Worm (Caenorhabditis elegans) whole organism, young adult: Measurements from ENCODE around the gene C48D1.5.

Source experiments
- B0019.2 ChIP-seq: fragments of 200-800 bp; sonication (Bioruptor generic); conservative IDR thresholded peaks from 2 replicates; pipeline ENCODE4 v1.3.6; 2022; ENCODE audit warnings: missing genetic modification reagents, missing genetic modification characterization, missing compliant biosample characterization
- B0261.1 ChIP-seq: sonication (generic microtip); optimal IDR thresholded peaks from 2 replicates; lab custom pipeline; 2016; ENCODE audit warnings: mild to moderate bottlenecking, missing genetic modification characterization, moderate library complexity, missing compliant biosample characterization
- D2030.7 ChIP-seq: fragments of 200-800 bp; sonication (Bioruptor generic); IDR thresholded peaks from 2 replicates; pipeline ENCODE4 v1.3.6; 2022; ENCODE audit warnings: missing genetic modification reagents, missing genetic modification characterization, missing compliant biosample characterization
- F22D6.2 ChIP-seq: sonication (generic microtip); optimal IDR thresholded peaks from 2 replicates; lab custom pipeline; 2016; ENCODE audit warnings: mild to moderate bottlenecking, missing genetic modification characterization, missing compliant biosample characterization
- F23B12.7 ChIP-seq: sonication (generic microtip); optimal IDR thresholded peaks from 2 replicates; lab custom pipeline; 2017; ENCODE audit warnings: missing genetic modification characterization, mild to moderate bottlenecking, missing compliant biosample characterization, antibody characterized with exemption, moderate library complexity; ENCODE audit not compliant: insufficient read depth
- F55B11.4 ChIP-seq: sonication (generic microtip); optimal IDR thresholded peaks from 2 replicates; lab custom pipeline; 2016; ENCODE audit warnings: missing compliant biosample characterization, missing genetic modification characterization, borderline replicate concordance; ENCODE audit not compliant: insufficient read depth
- F57A8.1 ChIP-seq: fragments of 200-800 bp; sonication (Bioruptor generic); optimal IDR thresholded peaks from 2 replicates; lab custom pipeline; 2018; ENCODE audit warnings: mild to moderate bottlenecking, missing genetic modification characterization, moderate library complexity, missing compliant biosample characterization
- F57C9.4 ChIP-seq: sonication (generic microtip); optimal IDR thresholded peaks from 2 replicates; lab custom pipeline; 2017; ENCODE audit warnings: mild to moderate bottlenecking, missing genetic modification characterization, missing compliant biosample characterization
- Y53F4B.3 ChIP-seq: fragments of 200-800 bp; sonication (Bioruptor generic); IDR thresholded peaks from 2 replicates; pipeline ENCODE4 v1.3.6; 2022; ENCODE audit warnings: missing genetic modification reagents, missing genetic modification characterization, missing compliant biosample characterization
- Y79H2A.3 ChIP-seq: fragments of 200-800 bp; sonication (Bioruptor generic); conservative IDR thresholded peaks from 2 replicates; pipeline ENCODE4 v1.3.6; 2022; ENCODE audit warnings: missing genetic modification reagents, missing genetic modification characterization, missing compliant biosample characterization
- Y95B8A.8 ChIP-seq: fragments of 200-800 bp; sonication (Bioruptor generic); IDR thresholded peaks from 2 replicates; pipeline ENCODE4 v1.3.6; 2022; ENCODE audit warnings: missing genetic modification reagents, missing genetic modification characterization, missing compliant biosample characterization
- atf-7 ChIP-seq: sonication (generic microtip); optimal IDR thresholded peaks from 2 replicates; lab custom pipeline; 2017; ENCODE audit warnings: mild to moderate bottlenecking, missing genetic modification characterization, missing compliant biosample characterization
- attf-3 ChIP-seq: fragments of 200-800 bp; sonication (Bioruptor generic); conservative IDR thresholded peaks from 2 replicates; pipeline ENCODE4 v1.3.6; 2022; ENCODE audit warnings: missing genetic modification reagents, missing genetic modification characterization, missing compliant biosample characterization
- bed-2 ChIP-seq: fragments of 200-800 bp; sonication (Bioruptor generic); IDR thresholded peaks from 2 replicates; pipeline ENCODE4 v1.3.6; 2022; ENCODE audit warnings: missing genetic modification reagents, missing genetic modification characterization, missing compliant biosample characterization
- ccch-3 ChIP-seq: fragments of 200-800 bp; sonication (Bioruptor generic); optimal IDR thresholded peaks from 2 replicates; lab custom pipeline; 2018; ENCODE audit warnings: mild to moderate bottlenecking, missing genetic modification characterization, missing compliant biosample characterization
- cebp-1 ChIP-seq, 2 experiments: fragments of 200-800 bp in 1 of 2; sonication (Bioruptor generic) in 1 of 2; sonication (generic microtip) in 1 of 2; IDR thresholded peaks in 1 of 2; optimal IDR thresholded peaks in 1 of 2; 2 replicates each; pipeline versions ENCODE4 v1.3.6 to Lab custom; 2017 to 2022; ENCODE audit warnings: missing compliant biosample characterization in 2 of 2, missing genetic modification characterization in 2 of 2, mild to moderate bottlenecking in 1 of 2, missing genetic modification reagents in 1 of 2, moderate library complexity in 1 of 2
- cebp-2 ChIP-seq: fragments of 200-800 bp; sonication (Bioruptor generic); IDR thresholded peaks from 2 replicates; pipeline ENCODE4 v1.3.6; 2022; ENCODE audit warnings: missing genetic modification characterization, missing compliant biosample characterization
- ceh-27 ChIP-seq: fragments of 200-800 bp; sonication (Bioruptor generic); optimal IDR thresholded peaks from 2 replicates; lab custom pipeline; 2018; ENCODE audit warnings: mild to moderate bottlenecking, missing genetic modification characterization, moderate library complexity, missing compliant biosample characterization
- ceh-79 ChIP-seq: sonication (generic microtip); optimal IDR thresholded peaks from 2 replicates; lab custom pipeline; 2017; ENCODE audit warnings: mild to moderate bottlenecking, missing genetic modification characterization, missing compliant biosample characterization
- ceh-91 ChIP-seq: fragments of 200-800 bp; sonication (Bioruptor generic); IDR thresholded peaks from 2 replicates; pipeline ENCODE4 v1.3.6; 2022; ENCODE audit warnings: missing genetic modification reagents, missing genetic modification characterization, missing compliant biosample characterization
- egl-18 ChIP-seq: fragments of 200-800 bp; sonication (Bioruptor generic); IDR thresholded peaks from 2 replicates; pipeline ENCODE4 v1.3.6; 2022; ENCODE audit warnings: missing genetic modification reagents, missing genetic modification characterization, missing compliant biosample characterization
- egl-44 ChIP-seq: fragments of 200-800 bp; sonication (Bioruptor generic); IDR thresholded peaks from 2 replicates; pipeline ENCODE4 v1.3.6; 2022; ENCODE audit warnings: missing genetic modification reagents, missing genetic modification characterization, missing compliant biosample characterization
- egrh-3 ChIP-seq: fragments of 200-800 bp; sonication (Bioruptor generic); IDR thresholded peaks from 2 replicates; pipeline ENCODE4 v1.3.6; 2022; ENCODE audit warnings: missing genetic modification reagents, missing genetic modification characterization, missing compliant biosample characterization
- hmg-20 ChIP-seq: fragments of 200-800 bp; sonication (Bioruptor generic); IDR thresholded peaks from 2 replicates; pipeline ENCODE4 v1.3.6; 2022; ENCODE audit warnings: missing genetic modification reagents, missing genetic modification characterization, missing compliant biosample characterization
- hrde-1 ChIP-seq: sonication (generic microtip); optimal IDR thresholded peaks from 2 replicates; lab custom pipeline; 2016; ENCODE audit warnings: missing genetic modification characterization, mild to moderate bottlenecking, missing compliant biosample characterization, moderate library complexity, missing genotype, missing genetic modification reagents, borderline replicate concordance
- hsf-1 ChIP-seq: fragments of 200-800 bp; sonication (Bioruptor generic); IDR thresholded peaks from 2 replicates; pipeline ENCODE4 v1.3.6; 2022; ENCODE audit warnings: missing genetic modification reagents, missing genetic modification characterization, missing compliant biosample characterization
- lag-1 ChIP-seq: fragments of 200-800 bp; sonication (Bioruptor generic); IDR thresholded peaks from 2 replicates; pipeline ENCODE4 v1.3.6; 2022; ENCODE audit warnings: missing genetic modification reagents, missing genetic modification characterization, missing compliant biosample characterization
- lin-26 ChIP-seq: fragments of 200-800 bp; sonication (Bioruptor generic); IDR thresholded peaks from 2 replicates; pipeline ENCODE4 v1.3.6; 2022; ENCODE audit warnings: missing genetic modification reagents, missing genetic modification characterization, missing compliant biosample characterization
- madf-6 ChIP-seq: fragments of 200-800 bp; sonication (Bioruptor generic); IDR thresholded peaks from 2 replicates; pipeline ENCODE4 v1.3.6; 2022; ENCODE audit warnings: missing genetic modification reagents, missing genetic modification characterization, missing compliant biosample characterization
- nfyb-1 ChIP-seq: fragments of 200-800 bp; sonication (Bioruptor generic); IDR thresholded peaks from 2 replicates; pipeline ENCODE4 v1.3.6; 2022; ENCODE audit warnings: missing genetic modification reagents, missing genetic modification characterization, missing compliant biosample characterization
- nhr-120 ChIP-seq: fragments of 200-800 bp; sonication (Bioruptor generic); IDR thresholded peaks from 2 replicates; pipeline ENCODE4 v1.3.6; 2022; ENCODE audit warnings: missing genetic modification characterization, missing compliant biosample characterization
- nhr-80 ChIP-seq: sonication (generic microtip); optimal IDR thresholded peaks from 2 replicates; lab custom pipeline; 2016; ENCODE audit warnings: missing genetic modification characterization, missing compliant biosample characterization
- nhr-90 ChIP-seq: sonication (generic microtip); optimal IDR thresholded peaks from 2 replicates; lab custom pipeline; 2016; ENCODE audit warnings: missing genotype, mild to moderate bottlenecking, missing genetic modification characterization, missing compliant biosample characterization
- rec-8 ChIP-seq, 2 experiments: sonication (generic microtip); optimal IDR thresholded peaks; 2 replicates each; lab custom pipeline; 2016; ENCODE audit warnings: mild to moderate bottlenecking in 2 of 2, missing genetic modification characterization in 2 of 2, missing genetic modification reagents in 2 of 2, missing genotype in 2 of 2, missing biosample characterization in 1 of 2, missing compliant biosample characterization in 1 of 2, moderate library complexity in 1 of 2
- repo-1 ChIP-seq: sonication (generic microtip); optimal IDR thresholded peaks from 2 replicates; lab custom pipeline; 2017; ENCODE audit warnings: mild to moderate bottlenecking, missing genetic modification characterization, missing compliant biosample characterization
- snpc-1.3 ChIP-seq: sonication (generic microtip); optimal IDR thresholded peaks from 2 replicates; lab custom pipeline; 2017; ENCODE audit warnings: missing genetic modification characterization, mild to moderate bottlenecking, missing compliant biosample characterization, antibody characterized with exemption, moderate library complexity, missing genotype, missing genetic modification reagents; ENCODE audit not compliant: insufficient read depth
- snpc-3.4 ChIP-seq: sonication (generic microtip); optimal IDR thresholded peaks from 2 replicates; lab custom pipeline; 2017; ENCODE audit warnings: missing genetic modification characterization, mild to moderate bottlenecking, missing compliant biosample characterization, antibody characterized with exemption, moderate library complexity, missing genotype, missing genetic modification reagents
- tbp1 ChIP-seq: fragments of 200-800 bp; sonication (Bioruptor generic); optimal IDR thresholded peaks from 2 replicates; lab custom pipeline; 2018; ENCODE audit warnings: mild to moderate bottlenecking, missing genetic modification characterization, missing compliant biosample characterization
- tlf-1 ChIP-seq: fragments of 200-800 bp; sonication (Bioruptor generic); optimal IDR thresholded peaks from 2 replicates; lab custom pipeline; 2018; ENCODE audit warnings: mild to moderate bottlenecking, missing genetic modification characterization, missing compliant biosample characterization
- unc-62 ChIP-seq: fragments of 150-350 bp; optimal IDR thresholded peaks from 2 replicates; lab custom pipeline; 2014; ENCODE audit warnings: missing biosample characterization, missing genetic modification reagents, missing genetic modification characterization
- zfh-2 ChIP-seq: fragments of 200-800 bp; sonication (Bioruptor generic); conservative IDR thresholded peaks from 2 replicates; pipeline ENCODE4 v1.3.6; 2022; ENCODE audit warnings: missing genetic modification reagents, missing genetic modification characterization, missing compliant biosample characterization
- ztf-18 ChIP-seq: sonication (generic microtip); optimal IDR thresholded peaks from 2 replicates; lab custom pipeline; 2016; ENCODE audit warnings: missing genotype, mild to moderate bottlenecking, missing genetic modification characterization, missing compliant biosample characterization
- ztf-22 ChIP-seq: fragments of 200-800 bp; sonication (Bioruptor generic); optimal IDR thresholded peaks from 2 replicates; lab custom pipeline; 2018; ENCODE audit warnings: mild to moderate bottlenecking, missing genetic modification characterization, moderate library complexity, missing compliant biosample characterization
- ztf-26 ChIP-seq: sonication (generic microtip); optimal IDR thresholded peaks from 2 replicates; lab custom pipeline; 2017; ENCODE audit warnings: missing genetic modification characterization, missing compliant biosample characterization
- ztf-6 ChIP-seq: fragments of 200-800 bp; sonication (Bioruptor generic); IDR thresholded peaks from 2 replicates; pipeline ENCODE4 v1.3.6; 2022; ENCODE audit warnings: missing genetic modification reagents, missing genetic modification characterization, missing compliant biosample characterization

Gene C48D1.5

DNA sequence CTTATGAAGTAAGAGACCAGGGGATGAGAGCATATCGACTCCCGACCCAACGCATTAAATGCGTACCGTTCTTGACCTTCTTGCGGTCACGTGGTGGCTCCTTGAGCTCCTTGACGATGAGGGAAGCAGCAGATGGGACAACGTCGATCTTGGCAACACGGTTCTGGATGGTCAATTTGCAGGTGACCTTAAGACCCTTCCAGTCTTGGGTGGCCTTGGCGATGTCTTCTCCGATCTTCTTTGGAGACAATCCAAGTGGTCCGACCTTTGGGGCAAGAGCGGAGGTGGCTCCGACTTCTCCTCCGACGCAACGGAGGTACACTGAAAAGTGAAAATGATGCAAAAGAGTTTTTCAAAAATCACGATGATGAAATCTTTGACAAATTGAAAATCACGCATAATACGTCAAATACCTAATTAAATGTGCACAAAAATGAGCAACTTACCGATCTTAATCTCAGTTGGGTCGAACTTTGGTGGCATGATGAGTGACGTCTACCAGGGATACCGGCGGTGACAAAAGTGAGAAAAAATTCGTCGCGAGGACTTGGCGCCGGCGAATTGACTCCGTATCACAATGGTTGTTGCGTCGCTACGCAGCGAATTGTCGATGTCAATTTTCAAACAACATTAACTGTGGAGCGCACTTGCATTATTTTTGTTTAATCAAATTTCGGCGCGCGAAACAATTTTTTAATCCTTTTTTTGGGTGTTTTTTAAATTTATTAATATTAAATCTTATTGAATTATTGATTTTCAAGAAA lies 18.5 kb downstream of the C48D1.5 start, which contains the start of gene rpl-12 (continued):
- peak; percentile 87 for TF ChIP-seq cebp-1 (GFP tag; IDR thresholded peaks at IDR 0.05; lab: Robert Waterston, UW)
- TF ChIP-seq cebp-1 (tag; optimal IDR thresholded peaks at IDR 0.05; lab: Kevin White, UChicago): peak; percentile 96
- no peak for TF ChIP-seq F55B11.4 (tag; lab: Kevin White, UChicago)
- peak; percentile 54; the same call in 1 of the 2 replicates for TF ChIP-seq egrh-3 (GFP tag; lab: Robert Waterston, UW)
- TF ChIP-seq ceh-27 (GFP tag; lab: Kevin White, UChicago): peak; percentile 98
- peak; percentile 87 for TF ChIP-seq hmg-20 (GFP tag; lab: Robert Waterston, UW)
- peak; percentile 92 for TF ChIP-seq hrde-1
- TF ChIP-seq F57A8.1 (GFP tag; lab: Kevin White, UChicago): no peak
- peak; percentile 27 to 51 for TF ChIP-seq rec-8 (tag; optimal IDR thresholded peaks at IDR 0.05; lab: Kevin White, UChicago)
- peak; percentile 62 for TF ChIP-seq nhr-90
- 0 out of 2 replicates have a peak, but pooled peaks have one; percentile 23 for TF ChIP-seq Y53F4B.3
- 0 out of 2 replicates have a peak, but pooled peaks have one; percentile 57 for TF ChIP-seq Y79H2A.3
- peak; percentile 95 for TF ChIP-seq ceh-91
- TF ChIP-seq lin-26 (GFP tag; lab: Robert Waterston, UW): peak; percentile 51
- peak; percentile 90 for TF ChIP-seq snpc-3.4
- peak; percentile 40 for TF ChIP-seq B0261.1 (tag; lab: Kevin White, UChicago)
- TF ChIP-seq repo-1: peak; percentile 96
- TF ChIP-seq Y95B8A.8 (GFP tag; lab: Robert Waterston, UW): peak; percentile 96
- peak; percentile 93 for TF ChIP-seq F22D6.2 (tag; lab: Kevin White, UChicago)
- TF ChIP-seq zfh-2 (GFP tag; lab: Robert Waterston, UW): peak; percentile 75
- peak; percentile 87 for TF ChIP-seq hsf-1 (GFP tag; lab: Robert Waterston, UW)
- peak; percentile 78 for TF ChIP-seq ztf-22 (GFP tag; lab: Kevin White, UChicago)
- TF ChIP-seq nfyb-1 (GFP tag; lab: Robert Waterston, UW): peak; percentile 98
- peak; percentile 97 for TF ChIP-seq F23B12.7
- TF ChIP-seq tlf-1: peak; percentile 99
- peak; percentile 93 for TF ChIP-seq snpc-1.3 (tag; lab: Kevin White, UChicago)
- peak; percentile 85 for TF ChIP-seq B0019.2 (GFP tag; lab: Robert Waterston, UW)
- peak; percentile 89 for TF ChIP-seq ztf-6 (GFP tag; lab: Robert Waterston, UW)
- peak; percentile 79 for TF ChIP-seq tbp1 (GFP tag; lab: Kevin White, UChicago)
- TF ChIP-seq ccch-3 (GFP tag; lab: Kevin White, UChicago): no peak
- peak; percentile 86 for TF ChIP-seq attf-3 (GFP tag; lab: Robert Waterston, UW)
- peak; percentile 97 for TF ChIP-seq ztf-26 (tag; lab: Kevin White, UChicago)
- no peak for TF ChIP-seq nhr-120 (GFP tag; lab: Robert Waterston, UW)
- TF ChIP-seq ztf-18 (tag; lab: Kevin White, UChicago): peak; percentile 69
- TF ChIP-seq atf-7: peak; percentile 92
- TF ChIP-seq F57C9.4 (tag; lab: Kevin White, UChicago): peak; percentile 10
- no peak for TF ChIP-seq bed-2 (GFP tag; lab: Robert Waterston, UW)
- peak; percentile 95 for TF ChIP-seq madf-6 (GFP tag; lab: Robert Waterston, UW)
- peak; percentile 78; the same call in 1 of the 2 replicates for TF ChIP-seq egl-44 (GFP tag; lab: Robert Waterston, UW)
- no peak for TF ChIP-seq lag-1
- peak; percentile 91 for TF ChIP-seq nhr-80
- TF ChIP-seq cebp-2 (GFP tag; lab: Robert Waterston, UW): peak; percentile 98
- TF ChIP-seq ceh-79: peak; percentile 59
- peak; percentile 88 for TF ChIP-seq unc-62
- peak; percentile 94 for TF ChIP-seq D2030.7 (GFP tag; lab: Robert Waterston, UW)
- TF ChIP-seq egl-18 (GFP tag; lab: Robert Waterston, UW): no peak; the same call in 1 of the 2 replicates
